Worm (Caenorhabditis elegans) whole organism, midembryonic: Measurements from ENCODE around the gene C17F4.3.

ENCODE experiments used
- cog-1 ChIP-seq: sonication (generic microtip); optimal IDR thresholded peaks from 2 replicates; lab custom pipeline; 2016; ENCODE audit warnings: missing genetic modification characterization, missing compliant biosample characterization
- flt-1 ChIP-seq: fragments of 200-800 bp; sonication (Bioruptor generic); IDR thresholded peaks from 2 replicates; pipeline ENCODE4 v1.3.6; 2022; ENCODE audit warnings: missing genetic modification characterization, missing compliant biosample characterization
- klf-2 ChIP-seq: fragments of 200-800 bp; sonication (Bioruptor generic); conservative IDR thresholded peaks from 2 replicates; pipeline ENCODE4 v1.3.6; 2022; ENCODE audit warnings: missing genetic modification reagents, missing genetic modification characterization, missing compliant biosample characterization
- ztf-29 ChIP-seq: fragments of 200-800 bp; sonication (Bioruptor generic); IDR thresholded peaks from 2 replicates; pipeline ENCODE4 v1.3.6; 2022; ENCODE audit warnings: missing genetic modification reagents, missing genetic modification characterization, missing compliant biosample characterization

ce11 chrII:3221730-3222129, 18.6 kb upstream of the C17F4.3 start, which contains the start of gene ZC239.14:
- TF ChIP-seq klf-2 (GFP tag; lab: Robert Waterston, UW): no peak
- TF ChIP-seq flt-1 (GFP tag; lab: Robert Waterston, UW): no peak
- TF ChIP-seq ztf-29 (GFP tag; lab: Robert Waterston, UW): no peak
- TF ChIP-seq cog-1 (tag; lab: Kevin White, UChicago): no peak
